Fruit fly (Drosophila melanogaster) whole organism, embryonic: ENCODE data around the gene CG32243.

Experiments
- B-H2 ChIP-seq: fragments of 200-800 bp; sonication (Bioruptor generic); optimal IDR thresholded peaks from 2 replicates; lab custom pipeline; 2018; ENCODE audit warnings: missing biosample characterization, mild to moderate bottlenecking, missing genetic modification characterization
- Bdp1 ChIP-seq: fragments of 200-800 bp; sonication (Bioruptor generic); optimal IDR thresholded peaks from 3 replicates; lab custom pipeline; 2016; ENCODE audit warnings: missing biosample characterization, missing genetic modification characterization
- Bgb ChIP-seq: fragments of 200-800 bp; sonication (Bioruptor generic); IDR thresholded peaks from 2 replicates; pipeline ENCODE4 v1.3.6; 2022; ENCODE audit warnings: missing biosample characterization, missing genetic modification characterization; ENCODE audit not compliant: partially characterized antibody
- CG11398 ChIP-seq: fragments of 200-800 bp; sonication (Bioruptor generic); optimal IDR thresholded peaks from 2 replicates; lab custom pipeline; 2016; ENCODE audit warnings: missing biosample characterization, missing genetic modification characterization
- CG11456 ChIP-seq: fragments of 200-800 bp; sonication (Bioruptor generic); IDR thresholded peaks from 3 replicates; pipeline ENCODE4 v1.3.6; 2022; ENCODE audit warnings: missing biosample characterization, missing genetic modification characterization
- CG11504 ChIP-seq: fragments of 200-800 bp; sonication (Bioruptor generic); optimal IDR thresholded peaks from 3 replicates; lab custom pipeline; 2019; ENCODE audit warnings: missing biosample characterization, mild to moderate bottlenecking, missing genetic modification characterization, moderate library complexity
- CG16779 ChIP-seq: fragments of 200-800 bp; sonication (Bioruptor generic); IDR thresholded peaks from 2 replicates; pipeline ENCODE4 v1.3.6; 2022; ENCODE audit warnings: missing biosample characterization, missing genetic modification characterization
- CG16863 ChIP-seq: fragments of 200-800 bp; sonication (Bioruptor generic); optimal IDR thresholded peaks from 3 replicates; lab custom pipeline; 2016; ENCODE audit warnings: missing biosample characterization, missing genetic modification characterization
- CG2199 ChIP-seq: fragments of 200-800 bp; sonication (Bioruptor generic); IDR thresholded peaks from 3 replicates; pipeline ENCODE4 v1.3.6; 2022; ENCODE audit warnings: missing biosample characterization, missing genetic modification characterization
- CG31224 ChIP-seq: fragments of 200-800 bp; sonication (Bioruptor generic); IDR thresholded peaks from 2 replicates; pipeline ENCODE4 v1.3.6; 2022; ENCODE audit warnings: missing biosample characterization, missing genetic modification characterization
- CG32532 ChIP-seq: fragments of 200-800 bp; sonication (Bioruptor generic); IDR thresholded peaks from 2 replicates; pipeline ENCODE4 v1.3.6; 2022; ENCODE audit warnings: missing biosample characterization, missing genetic modification characterization
- CG3838 ChIP-seq: fragments of 200-800 bp; sonication (Bioruptor generic); optimal IDR thresholded peaks from 3 replicates; lab custom pipeline; 2016; ENCODE audit warnings: missing biosample characterization, missing genetic modification characterization
- CG4282 ChIP-seq: fragments of 200-800 bp; sonication (Bioruptor generic); optimal IDR thresholded peaks from 2 replicates; lab custom pipeline; 2016; ENCODE audit warnings: missing biosample characterization, missing genetic modification characterization
- CG4404 ChIP-seq: fragments of 200-800 bp; sonication (Bioruptor generic); IDR thresholded peaks from 2 replicates; pipeline ENCODE4 v1.3.6; 2022; ENCODE audit warnings: missing biosample characterization, missing genetic modification characterization
- CG9876 ChIP-seq: fragments of 200-800 bp; sonication (Bioruptor generic); optimal IDR thresholded peaks from 2 replicates; lab custom pipeline; 2016; ENCODE audit warnings: missing biosample characterization, missing genetic modification characterization
- Chrac-16 ChIP-seq: fragments of 200-800 bp; sonication (Bioruptor generic); optimal IDR thresholded peaks from 3 replicates; lab custom pipeline; 2016; ENCODE audit warnings: missing biosample characterization, missing genetic modification characterization
- CoRest ChIP-seq: fragments of 200-800 bp; sonication (Bioruptor generic); optimal IDR thresholded peaks from 3 replicates; lab custom pipeline; 2018; ENCODE audit warnings: missing biosample characterization, mild to moderate bottlenecking, missing genetic modification characterization, moderate library complexity
- D19B ChIP-seq: fragments of 200-800 bp; sonication (Bioruptor generic); optimal IDR thresholded peaks from 2 replicates; lab custom pipeline; 2017; ENCODE audit warnings: missing biosample characterization, mild to moderate bottlenecking, missing genetic modification characterization
- E2f1 ChIP-seq: fragments of 200-800 bp; sonication (Bioruptor generic); IDR thresholded peaks from 2 replicates; pipeline ENCODE4 v1.3.6; 2022; ENCODE audit warnings: missing biosample characterization, missing genetic modification characterization
- Fer1 ChIP-seq: fragments of 200-800 bp; sonication (Bioruptor generic); optimal IDR thresholded peaks from 2 replicates; lab custom pipeline; 2017; ENCODE audit warnings: missing biosample characterization, mild to moderate bottlenecking, missing genetic modification characterization
- Gug ChIP-seq: fragments of 200-800 bp; sonication (Bioruptor generic); IDR thresholded peaks from 4 replicates; pipeline ENCODE4 v1.3.6; 2022; ENCODE audit warnings: missing biosample characterization, missing genetic modification characterization
- Hmr ChIP-seq: fragments of 200-800 bp; sonication (Bioruptor generic); optimal IDR thresholded peaks from 3 replicates; lab custom pipeline; 2017; ENCODE audit warnings: mild to moderate bottlenecking, missing biosample characterization, missing genetic modification reagents, missing genetic modification characterization
- Med ChIP-seq: fragments of 200-800 bp; sonication (Bioruptor generic); peaks from one replicate; lab custom pipeline; 2016; ENCODE audit warnings: missing biosample characterization, missing genetic modification characterization, mild to moderate bottlenecking, inconsistent platforms, moderate library complexity
- NFAT ChIP-seq: fragments of 200-800 bp; sonication (Bioruptor generic); IDR thresholded peaks from 2 replicates; pipeline ENCODE4 v1.3.6; 2022; ENCODE audit warnings: missing biosample characterization, missing genetic modification characterization
- NK7.1 ChIP-seq: fragments of 200-800 bp; sonication (Bioruptor generic); optimal IDR thresholded peaks from 3 replicates; lab custom pipeline; 2016; ENCODE audit warnings: missing biosample characterization, missing genetic modification characterization
- NfI ChIP-seq: fragments of 200-800 bp; sonication (Bioruptor generic); optimal IDR thresholded peaks from 3 replicates; lab custom pipeline; 2018; ENCODE audit warnings: missing biosample characterization, mild to moderate bottlenecking, missing genetic modification characterization, moderate library complexity
- Side ChIP-seq: fragments of 200-800 bp; sonication (Bioruptor generic); optimal IDR thresholded peaks from 2 replicates; lab custom pipeline; 2016; ENCODE audit warnings: missing biosample characterization, missing genetic modification characterization
- Sry-δ ChIP-seq: fragments of 200-800 bp; sonication (Bioruptor generic); optimal IDR thresholded peaks from 2 replicates; lab custom pipeline; 2016; ENCODE audit warnings: missing biosample characterization, missing genetic modification characterization
- al ChIP-seq: fragments of 200-800 bp; sonication (Bioruptor generic); IDR thresholded peaks from 2 replicates; pipeline ENCODE4 v1.3.6; 2022; ENCODE audit warnings: missing biosample characterization, missing genetic modification characterization
- ara ChIP-seq: fragments of 200-800 bp; sonication (Bioruptor generic); IDR thresholded peaks from 2 replicates; pipeline ENCODE4 v1.3.6; 2022; ENCODE audit warnings: missing biosample characterization, missing genetic modification characterization
- bab2 ChIP-seq: fragments of 200-800 bp; sonication (Bioruptor generic); optimal IDR thresholded peaks from 2 replicates; lab custom pipeline; 2016; ENCODE audit warnings: missing biosample characterization, missing genetic modification characterization
- bbx ChIP-seq: fragments of 200-800 bp; sonication (Bioruptor generic); IDR thresholded peaks from 2 replicates; pipeline ENCODE4 v1.3.6; 2022; ENCODE audit warnings: missing biosample characterization, missing genetic modification characterization; ENCODE audit not compliant: partially characterized antibody
- cas ChIP-seq: fragments of 200-800 bp; sonication (Bioruptor generic); IDR thresholded peaks from 2 replicates; pipeline ENCODE4 v1.3.6; 2022; ENCODE audit warnings: missing biosample characterization, missing genetic modification characterization
- chm ChIP-seq: fragments of 200-800 bp; sonication (Bioruptor generic); IDR thresholded peaks from 2 replicates; pipeline ENCODE4 v1.3.6; 2022; ENCODE audit warnings: missing biosample characterization, missing genetic modification characterization
- ci ChIP-seq: fragments of 200-800 bp; sonication (Bioruptor generic); IDR thresholded peaks from 3 replicates; pipeline ENCODE4 v1.3.6; 2022; ENCODE audit warnings: missing biosample characterization, missing genetic modification characterization
- croc ChIP-seq: fragments of 200-800 bp; sonication (Bioruptor generic); conservative IDR thresholded peaks from 3 replicates; pipeline ENCODE4 v1.3.6; 2022; ENCODE audit warnings: missing biosample characterization, missing genetic modification characterization
- da ChIP-seq: fragments of 200-800 bp; sonication (Bioruptor generic); optimal IDR thresholded peaks from 2 replicates; lab custom pipeline; 2016; ENCODE audit warnings: missing biosample characterization, missing genetic modification characterization
- grau ChIP-seq: fragments of 200-800 bp; optimal IDR thresholded peaks from 3 replicates; lab custom pipeline; 2019; ENCODE audit warnings: missing biosample characterization, mild to moderate bottlenecking, missing genetic modification characterization, moderate library complexity
- kah ChIP-seq: fragments of 200-800 bp; sonication (Bioruptor generic); optimal IDR thresholded peaks from 2 replicates; lab custom pipeline; 2018; ENCODE audit warnings: missing biosample characterization, mild to moderate bottlenecking, missing genetic modification characterization
- ken ChIP-seq: fragments of 200-800 bp; sonication (Bioruptor generic); IDR thresholded peaks from 3 replicates; pipeline ENCODE4 v1.3.6; 2022; ENCODE audit warnings: missing biosample characterization, missing genetic modification characterization
- lbe ChIP-seq: fragments of 200-800 bp; sonication (Bioruptor generic); optimal IDR thresholded peaks from 2 replicates; lab custom pipeline; 2016; ENCODE audit warnings: missing biosample characterization, mild to moderate bottlenecking, missing genetic modification characterization
- nau ChIP-seq: fragments of 200-800 bp; sonication (Bioruptor generic); optimal IDR thresholded peaks from 3 replicates; lab custom pipeline; 2017; ENCODE audit warnings: missing biosample characterization, mild to moderate bottlenecking, missing genetic modification characterization, missing genetic modification reagents
- nmo ChIP-seq: fragments of 200-800 bp; sonication (Bioruptor generic); optimal IDR thresholded peaks from 2 replicates; lab custom pipeline; 2018; ENCODE audit warnings: missing biosample characterization, mild to moderate bottlenecking, missing genetic modification characterization, moderate library complexity
- nom ChIP-seq: fragments of 200-800 bp; sonication (Bioruptor generic); optimal IDR thresholded peaks from 2 replicates; lab custom pipeline; 2017; ENCODE audit warnings: missing biosample characterization, missing genetic modification characterization, mild to moderate bottlenecking, moderate library complexity, missing genetic modification reagents
- sd ChIP-seq: fragments of 200-800 bp; sonication (Bioruptor generic); optimal IDR thresholded peaks from 3 replicates; lab custom pipeline; 2018; ENCODE audit warnings: missing biosample characterization, mild to moderate bottlenecking, missing genetic modification characterization, moderate library complexity
- seq ChIP-seq: fragments of 200-800 bp; sonication (Bioruptor generic); IDR thresholded peaks from 2 replicates; pipeline ENCODE4 v1.3.6; 2022; ENCODE audit warnings: missing biosample characterization, missing genetic modification characterization
- sqz ChIP-seq: fragments of 200-800 bp; sonication (Bioruptor generic); optimal IDR thresholded peaks from 3 replicates; lab custom pipeline; 2018; ENCODE audit warnings: missing biosample characterization, mild to moderate bottlenecking, missing genetic modification characterization
- vvl ChIP-seq: fragments of 200-800 bp; sonication (Bioruptor generic); IDR thresholded peaks from 2 replicates; pipeline ENCODE4 v1.3.6; 2022; ENCODE audit warnings: missing biosample characterization, missing genetic modification characterization
- zf30C ChIP-seq: fragments of 200-800 bp; sonication (Bioruptor generic); optimal IDR thresholded peaks from 3 replicates; lab custom pipeline; 2018; ENCODE audit warnings: missing biosample characterization, mild to moderate bottlenecking, missing genetic modification characterization

CG32243 gene

dm6 chr3L:4543034-4543806 lies 2.2 kb upstream of the CG32243 start (continued):
- TF ChIP-seq Bdp1 (GFP tag; lab: Kevin White, UChicago) (peak; percentile 38), CoRest (tag; lab: Kevin White, UChicago) (peak; percentile 13), kah (GFP tag; lab: Kevin White, UChicago) (no peak), Med (GFP tag; lab: Kevin White, UChicago) (peak; percentile 96), Side (GFP tag; lab: Kevin White, UChicago) (peak; percentile 49), chm (GFP tag; lab: Robert Waterston, UW) (peak; percentile 43; the same call in 1 of the 2 replicates), CG4404 (GFP tag; lab: Robert Waterston, UW) (0 out of 2 replicates have a peak, but pooled peaks have one; percentile 31), sd (no peak), ara (GFP tag; lab: Robert Waterston, UW) (peak; percentile 48; the same call in 1 of the 2 replicates), CG9876 (peak; percentile 49), CG4282 (GFP tag; lab: Kevin White, UChicago) (peak; percentile 80), CG16779 (0 out of 2 replicates have a peak, but pooled peaks have one; percentile 26), croc (GFP tag; lab: Robert Waterston, UW) (no peak), al (GFP tag; lab: Robert Waterston, UW) (peak; percentile 51; the same call in 1 of the 2 replicates), Chrac-16 (GFP tag; lab: Kevin White, UChicago) (peak; percentile 29), CG2199 (GFP tag; lab: Robert Waterston, UW) (peak; percentile 31; the same call in 1 of the 3 replicates), da (GFP tag; lab: Kevin White, UChicago) (peak; percentile 58), CG3838 (no peak), ci (GFP tag; lab: Robert Waterston, UW) (peak; percentile 60; the same call in 1 of the 3 replicates), cas (no peak), Bgb (GFP tag; lab: Robert Waterston, UW) (0 out of 2 replicates have a peak, but pooled peaks have one; percentile 23), zf30C (GFP tag; lab: Kevin White, UChicago) (no peak), B-H2 (GFP tag; lab: Kevin White, UChicago) (peak; percentile 25), CG11504 (tag; lab: Kevin White, UChicago) (peak; percentile 6), sqz (GFP tag; lab: Kevin White, UChicago) (peak; percentile 95), CG32532 (peak; percentile 67), lbe (peak; percentile 27), Sry-δ (GFP tag; lab: Kevin White, UChicago) (peak; percentile 10), CG16863 (GFP tag; lab: Kevin White, UChicago) (peak; percentile 35), vvl (GFP tag; lab: Robert Waterston, UW) (peak; percentile 54; the same call in 1 of the 2 replicates), Gug (GFP tag; lab: Robert Waterston, UW) (peak; percentile 60; the same call in 1 of the 4 replicates), CG31224 (peak; percentile 72), NfI (GFP tag; lab: Kevin White, UChicago) (peak; percentile 28), nmo (GFP tag; lab: Kevin White, UChicago) (peak; percentile 5), bab2 (GFP tag; lab: Kevin White, UChicago) (no peak), seq (0 out of 2 replicates have a peak, but pooled peaks have one; percentile 37), NFAT (peak; percentile 60), E2f1 (GFP tag; lab: Robert Waterston, UW) (0 out of 2 replicates have a peak, but pooled peaks have one; percentile 21), ken (GFP tag; lab: Robert Waterston, UW) (0 out of 3 replicates have a peak, but pooled peaks have one; percentile 25), CG11456 (peak; percentile 64; the same call in 2 of the 3 replicates), nau (GFP tag; lab: Kevin White, UChicago) (no peak), CG11398 (GFP tag; lab: Kevin White, UChicago) (peak; percentile 19), nom (GFP tag; lab: Kevin White, UChicago) (peak; percentile 100), Fer1 (peak; percentile 41), grau (tag; lab: Kevin White, UChicago) (peak; percentile 35), Hmr (GFP tag; lab: Kevin White, UChicago) (peak; percentile 23), D19B (GFP tag; lab: Kevin White, UChicago) (peak; percentile 19), bbx (GFP tag; lab: Robert Waterston, UW) (0 out of 2 replicates have a peak, but pooled peaks have one; percentile 11), NK7.1 (peak; percentile 12)
